Worm (Caenorhabditis elegans) whole organism, midembryonic: ENCODE measurements around the gene C31H2.14.

Experiments
- T22C8.4 ChIP-seq: fragments of 200-800 bp; sonication (Bioruptor generic); IDR thresholded peaks from 2 replicates; pipeline ENCODE4 v1.3.6; 2022; ENCODE audit warnings: missing genetic modification characterization, missing compliant biosample characterization
- cog-1 ChIP-seq: sonication (generic microtip); optimal IDR thresholded peaks from 2 replicates; lab custom pipeline; 2016; ENCODE audit warnings: missing genetic modification characterization, missing compliant biosample characterization
- flt-1 ChIP-seq: fragments of 200-800 bp; sonication (Bioruptor generic); IDR thresholded peaks from 2 replicates; pipeline ENCODE4 v1.3.6; 2022; ENCODE audit warnings: missing genetic modification characterization, missing compliant biosample characterization
- med-1 ChIP-seq: sonication (generic microtip); optimal IDR thresholded peaks from 2 replicates; lab custom pipeline; 2017; ENCODE audit warnings: missing genetic modification characterization, mild to moderate bottlenecking, missing compliant biosample characterization, antibody characterized with exemption, missing genetic modification reagents; ENCODE audit not compliant: insufficient read depth
- ref-1 ChIP-seq: fragments of 200-800 bp; sonication (Bioruptor generic); conservative IDR thresholded peaks from 2 replicates; pipeline ENCODE4 v1.3.6; 2022; ENCODE audit warnings: missing genetic modification reagents, missing genetic modification characterization, missing compliant biosample characterization
- tab-1 ChIP-seq: fragments of 200-800 bp; sonication (Bioruptor generic); IDR thresholded peaks from 2 replicates; pipeline ENCODE4 v1.3.6; 2022; ENCODE audit warnings: missing genetic modification characterization, missing compliant biosample characterization
- ztf-23 ChIP-seq: fragments of 200-800 bp; sonication (Bioruptor generic); IDR thresholded peaks from 2 replicates; pipeline ENCODE4 v1.3.6; 2022; ENCODE audit warnings: missing genetic modification reagents, missing genetic modification characterization, missing compliant biosample characterization
- ztf-29 ChIP-seq: fragments of 200-800 bp; sonication (Bioruptor generic); IDR thresholded peaks from 2 replicates; pipeline ENCODE4 v1.3.6; 2022; ENCODE audit warnings: missing genetic modification reagents, missing genetic modification characterization, missing compliant biosample characterization

DNA sequence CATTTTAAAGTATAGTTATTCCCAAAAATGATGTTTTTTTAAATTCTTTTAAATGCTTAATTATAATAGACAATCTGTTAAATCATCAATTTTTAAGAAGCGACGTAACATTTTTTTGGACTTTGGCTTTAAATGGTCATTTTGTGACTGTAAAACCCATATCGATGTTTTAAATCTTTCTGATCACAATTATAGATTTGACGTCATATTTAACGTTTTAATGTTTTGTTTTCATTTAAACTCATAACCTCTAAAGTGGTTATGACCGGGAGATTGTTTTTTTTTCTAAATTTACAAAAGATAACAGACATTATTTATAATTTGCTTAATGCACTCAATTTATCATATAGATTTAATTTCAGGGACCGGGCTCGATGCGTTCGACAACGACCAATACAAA, 36.1 kb upstream of the C31H2.14 start:
- TF ChIP-seq cog-1, result no peak
- TF ChIP-seq tab-1, result no peak
- TF ChIP-seq med-1, result no peak
- no peak for TF ChIP-seq T22C8.4 (GFP tag; lab: Robert Waterston, UW)
- no peak for TF ChIP-seq ztf-29
- TF ChIP-seq ref-1 (GFP tag; lab: Robert Waterston, UW), result no peak
- no peak for TF ChIP-seq flt-1
- TF ChIP-seq ztf-23 (GFP tag; lab: Robert Waterston, UW), result no peak
